Worm (Caenorhabditis elegans) whole organism, early embryonic: Measurements from ENCODE around the gene arx-3.

ENCODE experiments used
- B0310.2 ChIP-seq: sonication (generic microtip); optimal IDR thresholded peaks from 2 replicates; lab custom pipeline; 2016; ENCODE audit warnings: mild to moderate bottlenecking, missing genetic modification characterization, missing compliant biosample characterization
- aly-1 ChIP-seq: sonication (generic microtip); optimal IDR thresholded peaks from 2 replicates; lab custom pipeline; 2016; ENCODE audit warnings: missing genetic modification characterization, missing compliant biosample characterization
- ama-1 ChIP-seq: fragments of 150-350 bp; optimal IDR thresholded peaks from 2 replicates; lab custom pipeline; 2014
- ets-7 ChIP-seq: sonication (generic microtip); optimal IDR thresholded peaks from 2 replicates; lab custom pipeline; 2016; ENCODE audit warnings: missing genotype, missing genetic modification characterization, missing compliant biosample characterization
- hmbx-1 ChIP-seq: sonication (generic microtip); optimal IDR thresholded peaks from 2 replicates; lab custom pipeline; 2016; ENCODE audit warnings: mild to moderate bottlenecking, missing genetic modification characterization, missing compliant biosample characterization
- hmg-4 ChIP-seq: fragments of 200-800 bp; sonication (Bioruptor generic); optimal IDR thresholded peaks from 2 replicates; lab custom pipeline; 2018; ENCODE audit warnings: mild to moderate bottlenecking, missing genetic modification characterization, missing compliant biosample characterization
- hnd-1 ChIP-seq: sonication (generic microtip); optimal IDR thresholded peaks from 2 replicates; lab custom pipeline; 2016; ENCODE audit warnings: missing genetic modification characterization, missing compliant biosample characterization
- sea-1 ChIP-seq: fragments of 200-800 bp; sonication (Bioruptor generic); conservative IDR thresholded peaks from 2 replicates; pipeline ENCODE4 v1.3.6; 2022; ENCODE audit warnings: missing genetic modification characterization, missing compliant biosample characterization
- tbx-11 ChIP-seq: fragments of 200-800 bp; sonication (Bioruptor generic); IDR thresholded peaks from 2 replicates; pipeline ENCODE4 v1.3.6; 2022; ENCODE audit warnings: missing genetic modification characterization, missing compliant biosample characterization
- tbx-37 ChIP-seq: fragments of 200-800 bp; sonication (Bioruptor generic); conservative IDR thresholded peaks from 2 replicates; pipeline ENCODE4 v1.3.6; 2022; ENCODE audit warnings: missing genetic modification reagents, missing genetic modification characterization, missing compliant biosample characterization
- tra-4 ChIP-seq: sonication (generic microtip); optimal IDR thresholded peaks from 2 replicates; lab custom pipeline; 2017; ENCODE audit warnings: missing genetic modification characterization, missing compliant biosample characterization

- no peak for TF ChIP-seq ets-7
- TF ChIP-seq hmbx-1 (tag; lab: Kevin White, UChicago) = no peak
- TF ChIP-seq hnd-1 (tag; lab: Kevin White, UChicago) = no peak
- no peak for TF ChIP-seq ama-1 (lab: Kevin White, UChicago)
- TF ChIP-seq tra-4 (tag; lab: Kevin White, UChicago) = no peak
- TF ChIP-seq tbx-37 (GFP tag; lab: Robert Waterston, UW) = no peak
- no peak for TF ChIP-seq hmg-4
- no peak for TF ChIP-seq tbx-11 (GFP tag; lab: Robert Waterston, UW)
- TF ChIP-seq aly-1 (tag; lab: Kevin White, UChicago) = no peak
- no peak for TF ChIP-seq B0310.2 (tag; lab: Kevin White, UChicago)
- no peak for TF ChIP-seq sea-1 (GFP tag; lab: Robert Waterston, UW)
Measured at ce11 chrIII:12015183-12015582, 43.1 kb downstream of the arx-3 start.
